Fruit fly (Drosophila melanogaster) S2 (cell line): ENCODE results near the gene msd1.

Experiments
- CG8478 ChIP-seq: fragments of >200 bp; optimal IDR thresholded peaks from 2 replicates; lab custom pipeline; 2018
- CTCF ChIP-seq, 2 experiments: fragments of >200 bp; optimal IDR thresholded peaks; 2 replicates each; lab custom pipeline; 2018

DNA sequence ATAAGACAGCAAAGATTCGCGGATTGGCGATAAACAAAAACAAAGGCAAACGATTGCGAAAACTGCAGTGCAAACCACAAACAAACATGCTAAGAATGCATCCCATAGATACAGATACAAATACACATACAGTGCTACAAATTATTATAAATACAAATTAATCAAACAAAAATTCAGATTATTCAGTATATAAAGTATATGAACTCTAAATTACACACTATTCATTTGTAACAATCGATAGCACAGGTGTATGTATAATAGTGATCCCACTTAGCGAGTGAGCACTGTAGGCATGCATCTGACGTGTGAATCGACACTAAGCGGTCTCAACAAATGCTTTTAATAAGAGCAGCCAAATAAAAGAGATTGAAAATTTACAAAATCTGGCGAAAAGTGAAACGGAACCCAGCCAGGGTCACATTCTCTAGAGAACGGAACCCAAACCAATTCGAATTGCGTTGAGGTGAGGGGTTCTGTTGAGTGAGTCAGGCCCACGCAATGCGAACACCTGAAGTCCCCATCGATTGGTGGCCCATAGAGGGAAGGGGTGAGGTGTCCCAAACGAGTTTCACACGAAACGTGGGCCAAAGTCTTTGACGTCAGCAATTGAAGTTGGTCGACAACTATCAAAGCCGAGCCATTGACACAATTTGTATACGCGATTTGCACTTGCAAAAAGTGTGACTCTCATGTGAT, 43.0 kb downstream of the msd1 start:
- no peak for TF ChIP-seq CG8478
- TF ChIP-seq CTCF (optimal IDR thresholded peaks at IDR 0.05; lab: Kevin White, UChicago), result no peak
